Worm (Caenorhabditis elegans) whole organism, late embryonic: ENCODE results near the gene fmo-4.

Experiments
- ceh-9 ChIP-seq: sonication (generic microtip); optimal IDR thresholded peaks from 2 replicates; lab custom pipeline; 2016; ENCODE audit warnings: mild to moderate bottlenecking, missing genetic modification characterization, inconsistent platforms, missing compliant biosample characterization
- syd-9 ChIP-seq: sonication (generic microtip); optimal IDR thresholded peaks from 2 replicates; lab custom pipeline; 2016; ENCODE audit warnings: mild to moderate bottlenecking, missing genetic modification characterization, moderate library complexity, missing compliant biosample characterization
- ztf-16 ChIP-seq: sonication (generic microtip); optimal IDR thresholded peaks from 2 replicates; lab custom pipeline; 2017; ENCODE audit warnings: missing genetic modification characterization, missing compliant biosample characterization

DNA sequence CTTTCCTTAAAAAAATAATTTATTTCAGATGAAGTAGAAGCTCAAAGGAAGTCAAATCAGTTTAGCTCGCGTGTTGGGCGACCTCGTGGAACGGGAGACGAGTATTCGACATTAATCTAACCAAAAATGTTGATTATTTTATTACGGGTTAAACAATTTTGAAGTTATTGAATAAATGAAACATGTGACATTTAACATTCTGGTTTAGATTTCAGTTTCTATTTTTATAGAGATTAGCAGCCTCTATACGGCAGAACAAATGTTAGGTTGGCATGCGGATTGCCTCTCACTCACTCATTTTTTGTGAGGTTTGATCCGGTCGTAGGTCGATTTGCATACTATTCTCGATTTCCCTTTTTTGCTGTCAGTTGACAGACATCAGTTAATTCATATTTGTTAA, 22.0 kb downstream of the fmo-4 start, which contains the start of gene F53F4.1:
- TF ChIP-seq syd-9 (tag; lab: Kevin White, UChicago) (no peak), ceh-9 (tag; lab: Kevin White, UChicago) (no peak), ztf-16 (tag; lab: Kevin White, UChicago) (no peak)
